Fruit fly (Drosophila melanogaster) whole organism, embryonic: ENCODE results near the gene CG34001.

Experiments
- Aef1 ChIP-seq: fragments of 200-800 bp; sonication (Bioruptor generic); IDR thresholded peaks from 3 replicates; pipeline ENCODE4 v1.3.6; 2022; ENCODE audit warnings: missing biosample characterization, missing genetic modification characterization
- Asciz ChIP-seq: fragments of 200-800 bp; sonication (Bioruptor generic); optimal IDR thresholded peaks from 2 replicates; lab custom pipeline; 2017; ENCODE audit warnings: missing biosample characterization, mild to moderate bottlenecking, missing genetic modification characterization, missing genetic modification reagents
- BtbVII ChIP-seq: fragments of 200-800 bp; sonication (Bioruptor generic); optimal IDR thresholded peaks from 3 replicates; lab custom pipeline; 2017; ENCODE audit warnings: missing biosample characterization, mild to moderate bottlenecking, missing genetic modification characterization
- CG10654 ChIP-seq: fragments of 200-800 bp; sonication (Bioruptor generic); optimal IDR thresholded peaks from 2 replicates; lab custom pipeline; 2016; ENCODE audit warnings: missing biosample characterization, missing genetic modification characterization
- CG11456 ChIP-seq: fragments of 200-800 bp; sonication (Bioruptor generic); IDR thresholded peaks from 3 replicates; pipeline ENCODE4 v1.3.6; 2022; ENCODE audit warnings: missing biosample characterization, missing genetic modification characterization
- CG12219 ChIP-seq: fragments of 200-800 bp; sonication (Bioruptor generic); optimal IDR thresholded peaks from 3 replicates; lab custom pipeline; 2018; ENCODE audit warnings: missing biosample characterization, mild to moderate bottlenecking, missing genetic modification characterization
- CG13296 ChIP-seq: fragments of 200-800 bp; sonication (Bioruptor generic); optimal IDR thresholded peaks from 3 replicates; lab custom pipeline; 2018; ENCODE audit warnings: missing biosample characterization, mild to moderate bottlenecking, missing genetic modification characterization
- CG14050 ChIP-seq: fragments of 200-800 bp; sonication (Bioruptor generic); IDR thresholded peaks from 3 replicates; pipeline ENCODE4 v1.3.6; 2022; ENCODE audit warnings: missing biosample characterization, missing genetic modification characterization
- CG14860 ChIP-seq: fragments of 200-800 bp; sonication (Bioruptor generic); IDR thresholded peaks from 3 replicates; pipeline ENCODE4 v1.3.6; 2022; ENCODE audit warnings: missing biosample characterization, missing genetic modification characterization; ENCODE audit not compliant: partially characterized antibody
- CG16813 ChIP-seq: fragments of 200-800 bp; sonication (Bioruptor generic); IDR thresholded peaks from 3 replicates; pipeline ENCODE4 v1.3.6; 2022; ENCODE audit warnings: missing biosample characterization, missing genetic modification characterization; ENCODE audit not compliant: partially characterized antibody
- CG17829 ChIP-seq: fragments of 200-800 bp; optimal IDR thresholded peaks from 2 replicates; lab custom pipeline; 2019; ENCODE audit warnings: missing biosample characterization, mild to moderate bottlenecking, missing genetic modification characterization, moderate library complexity
- CG2116 ChIP-seq: fragments of 200-800 bp; sonication (Bioruptor generic); optimal IDR thresholded peaks from 3 replicates; lab custom pipeline; 2018; ENCODE audit warnings: missing biosample characterization, mild to moderate bottlenecking, missing genetic modification characterization
- CG2678 ChIP-seq: fragments of 200-800 bp; sonication (Bioruptor generic); optimal IDR thresholded peaks from 3 replicates; lab custom pipeline; 2019; ENCODE audit warnings: missing biosample characterization, mild to moderate bottlenecking, missing genetic modification characterization, moderate library complexity
- CG2712 ChIP-seq: fragments of 200-800 bp; optimal IDR thresholded peaks from 3 replicates; lab custom pipeline; 2019; ENCODE audit warnings: missing biosample characterization, mild to moderate bottlenecking, missing genetic modification characterization, moderate library complexity
- CG2875 ChIP-seq: fragments of 200-800 bp; sonication (Bioruptor generic); optimal IDR thresholded peaks from 2 replicates; lab custom pipeline; 2017; ENCODE audit warnings: missing biosample characterization, mild to moderate bottlenecking, missing genetic modification characterization, missing genetic modification reagents
- CG31224 ChIP-seq: fragments of 200-800 bp; sonication (Bioruptor generic); IDR thresholded peaks from 2 replicates; pipeline ENCODE4 v1.3.6; 2022; ENCODE audit warnings: missing biosample characterization, missing genetic modification characterization
- CG31365 ChIP-seq: fragments of 200-800 bp; sonication (Bioruptor generic); optimal IDR thresholded peaks from 2 replicates; lab custom pipeline; 2018; ENCODE audit warnings: missing biosample characterization, mild to moderate bottlenecking, missing genetic modification characterization
- CG34376 ChIP-seq: fragments of 200-800 bp; sonication (Bioruptor generic); optimal IDR thresholded peaks from 2 replicates; lab custom pipeline; 2018; ENCODE audit warnings: missing biosample characterization, mild to moderate bottlenecking, missing genetic modification characterization
- CG4282 ChIP-seq: fragments of 200-800 bp; sonication (Bioruptor generic); optimal IDR thresholded peaks from 2 replicates; lab custom pipeline; 2016; ENCODE audit warnings: missing biosample characterization, missing genetic modification characterization
- CG4404 ChIP-seq: fragments of 200-800 bp; sonication (Bioruptor generic); IDR thresholded peaks from 2 replicates; pipeline ENCODE4 v1.3.6; 2022; ENCODE audit warnings: missing biosample characterization, missing genetic modification characterization
- CG6854 ChIP-seq: fragments of 200-800 bp; sonication (Bioruptor generic); optimal IDR thresholded peaks from 3 replicates; lab custom pipeline; 2017; ENCODE audit warnings: missing biosample characterization, mild to moderate bottlenecking, missing genetic modification characterization
- Camta ChIP-seq: fragments of 200-800 bp; sonication (Bioruptor generic); optimal IDR thresholded peaks from 2 replicates; lab custom pipeline; 2016; ENCODE audit warnings: missing biosample characterization, missing genetic modification characterization
- Dek ChIP-seq: fragments of 200-800 bp; sonication (Bioruptor generic); optimal IDR thresholded peaks from 3 replicates; lab custom pipeline; 2019; ENCODE audit warnings: missing biosample characterization, mild to moderate bottlenecking, missing genetic modification characterization, moderate library complexity
- Dfd ChIP-seq, 2 experiments: fragments of >200 bp; optimal IDR thresholded peaks; 2 replicates each; lab custom pipeline; 2017; ENCODE audit warnings: missing biosample characterization in 2 of 2, missing genetic modification characterization in 2 of 2
- GATAe ChIP-seq: fragments of 200-800 bp; sonication (Bioruptor generic); conservative IDR thresholded peaks from 2 replicates; pipeline ENCODE4 v1.3.6; 2022; ENCODE audit warnings: missing biosample characterization, missing genetic modification characterization
- Hr3 ChIP-seq: fragments of 200-800 bp; sonication (Bioruptor generic); optimal IDR thresholded peaks from 3 replicates; lab custom pipeline; 2016; ENCODE audit warnings: missing biosample characterization, missing genetic modification characterization
- Kr ChIP-seq: fragments of 200-800 bp; sonication (Bioruptor generic); optimal IDR thresholded peaks from 2 replicates; lab custom pipeline; 2017; ENCODE audit warnings: missing biosample characterization, mild to moderate bottlenecking, missing genetic modification characterization
- MTF-1 ChIP-seq: fragments of 200-800 bp; sonication (Bioruptor generic); optimal IDR thresholded peaks from 2 replicates; lab custom pipeline; 2018; ENCODE audit warnings: missing biosample characterization, mild to moderate bottlenecking, missing genetic modification characterization, borderline replicate concordance
- abd-A ChIP-seq: fragments of 200-800 bp; sonication (Bioruptor generic); optimal IDR thresholded peaks from 3 replicates; lab custom pipeline; 2019; ENCODE audit warnings: missing biosample characterization, mild to moderate bottlenecking, missing genetic modification characterization, moderate library complexity
- al ChIP-seq: fragments of 200-800 bp; sonication (Bioruptor generic); IDR thresholded peaks from 2 replicates; pipeline ENCODE4 v1.3.6; 2022; ENCODE audit warnings: missing biosample characterization, missing genetic modification characterization
- ap ChIP-seq: fragments of 200-800 bp; sonication (Bioruptor generic); IDR thresholded peaks from 2 replicates; pipeline ENCODE4 v1.3.6; 2022; ENCODE audit warnings: missing biosample characterization, missing genetic modification characterization
- ato ChIP-seq: fragments of 200-800 bp; sonication (Bioruptor generic); IDR thresholded peaks from 2 replicates; pipeline ENCODE4 v1.3.6; 2022; ENCODE audit warnings: missing biosample characterization, missing genetic modification characterization; ENCODE audit not compliant: partially characterized antibody
- btn ChIP-seq: fragments of 200-800 bp; sonication (Bioruptor generic); optimal IDR thresholded peaks from 2 replicates; lab custom pipeline; 2016; ENCODE audit warnings: missing biosample characterization, missing genetic modification characterization
- caup ChIP-seq: fragments of 200-800 bp; sonication (Bioruptor generic); optimal IDR thresholded peaks from 3 replicates; lab custom pipeline; 2017; ENCODE audit warnings: missing biosample characterization, mild to moderate bottlenecking, missing genetic modification characterization, moderate library complexity; ENCODE audit not compliant: severe bottlenecking
- crc ChIP-seq: fragments of 200-800 bp; sonication (Bioruptor generic); optimal IDR thresholded peaks from 2 replicates; lab custom pipeline; 2016; ENCODE audit warnings: missing biosample characterization, missing genetic modification characterization
- danr ChIP-seq: fragments of 200-800 bp; sonication (Bioruptor generic); IDR thresholded peaks from 2 replicates; pipeline ENCODE4 v1.3.6; 2022; ENCODE audit warnings: missing biosample characterization, missing genetic modification characterization
- esg ChIP-seq: fragments of 200-800 bp; sonication (Bioruptor generic); conservative IDR thresholded peaks from 2 replicates; pipeline ENCODE4 v1.3.6; 2022; ENCODE audit warnings: missing biosample characterization, missing genetic modification characterization
- gce ChIP-seq: fragments of 200-800 bp; sonication (Bioruptor generic); IDR thresholded peaks from 3 replicates; pipeline ENCODE4 v1.3.6; 2022; ENCODE audit warnings: missing biosample characterization, missing genetic modification characterization
- gcm2 ChIP-seq: fragments of 200-800 bp; sonication (Bioruptor generic); optimal IDR thresholded peaks from 2 replicates; lab custom pipeline; 2016; ENCODE audit warnings: missing biosample characterization, missing genetic modification characterization
- h ChIP-seq: fragments of >200 bp; optimal IDR thresholded peaks from 2 replicates; lab custom pipeline; 2017
- hb ChIP-seq: fragments of 200-800 bp; sonication (Bioruptor generic); IDR thresholded peaks from 3 replicates; pipeline ENCODE4 v1.3.6; 2022; ENCODE audit warnings: missing biosample characterization, missing genetic modification characterization; ENCODE audit not compliant: partially characterized antibody
- hbn ChIP-seq: fragments of 200-800 bp; sonication (Bioruptor generic); IDR thresholded peaks from 2 replicates; pipeline ENCODE4 v1.3.6; 2022; ENCODE audit warnings: missing biosample characterization, missing genetic modification characterization; ENCODE audit not compliant: partially characterized antibody
- kay ChIP-seq: fragments of 200-800 bp; sonication (Bioruptor generic); optimal IDR thresholded peaks from 2 replicates; lab custom pipeline; 2016; ENCODE audit warnings: missing biosample characterization, missing genetic modification characterization
- maf-S ChIP-seq: fragments of 200-800 bp; sonication (Bioruptor generic); optimal IDR thresholded peaks from 2 replicates; lab custom pipeline; 2016; ENCODE audit warnings: missing biosample characterization, missing genetic modification characterization
- nau ChIP-seq: fragments of 200-800 bp; sonication (Bioruptor generic); optimal IDR thresholded peaks from 3 replicates; lab custom pipeline; 2017; ENCODE audit warnings: missing biosample characterization, mild to moderate bottlenecking, missing genetic modification characterization, missing genetic modification reagents
- nom ChIP-seq: fragments of 200-800 bp; sonication (Bioruptor generic); optimal IDR thresholded peaks from 2 replicates; lab custom pipeline; 2017; ENCODE audit warnings: missing biosample characterization, missing genetic modification characterization, mild to moderate bottlenecking, moderate library complexity, missing genetic modification reagents
- sima ChIP-seq: fragments of 200-800 bp; sonication (Bioruptor generic); optimal IDR thresholded peaks from 2 replicates; lab custom pipeline; 2016; ENCODE audit warnings: missing biosample characterization, missing genetic modification characterization
- sisA ChIP-seq: fragments of 200-800 bp; sonication (Bioruptor generic); IDR thresholded peaks from 2 replicates; pipeline ENCODE4 v1.3.6; 2022; ENCODE audit warnings: missing biosample characterization, missing genetic modification characterization
- sna ChIP-seq: fragments of 200-800 bp; sonication (Bioruptor generic); IDR thresholded peaks from 2 replicates; pipeline ENCODE4 v1.3.6; 2022; ENCODE audit warnings: missing biosample characterization, missing genetic modification characterization; ENCODE audit not compliant: partially characterized antibody
- vnd ChIP-seq: fragments of 200-800 bp; sonication (Bioruptor generic); IDR thresholded peaks from 3 replicates; pipeline ENCODE4 v1.3.6; 2022; ENCODE audit warnings: missing biosample characterization, missing genetic modification characterization; ENCODE audit not compliant: partially characterized antibody
- wdn ChIP-seq: fragments of 200-800 bp; sonication (Bioruptor generic); IDR thresholded peaks from 2 replicates; pipeline ENCODE4 v1.3.6; 2022; ENCODE audit warnings: missing biosample characterization, missing genetic modification characterization

Gene CG34001

DNA sequence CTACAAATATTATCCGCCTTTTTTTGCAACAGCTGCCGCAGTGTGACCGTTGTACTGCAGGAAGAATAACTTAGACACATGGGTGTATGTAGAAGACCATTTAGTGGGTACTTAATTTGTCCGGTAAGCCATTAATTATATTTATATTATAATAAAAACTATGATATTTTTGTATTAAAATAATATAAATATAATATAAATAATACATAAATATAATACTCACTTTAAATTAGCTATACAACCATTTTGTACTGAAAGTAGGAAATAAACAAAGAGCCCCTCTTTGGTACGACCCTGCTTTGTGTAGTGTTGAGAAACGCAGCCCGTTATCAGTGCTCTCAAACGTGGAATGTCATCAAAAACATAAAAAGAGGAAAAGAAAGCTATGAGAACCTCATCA, 6.9 kb downstream of the CG34001 start, which contains the start of gene Cnep1r2 (continued):
- TF ChIP-seq CG12219 (peak; percentile 82), Hr3 (GFP tag; lab: Kevin White, UChicago) (peak; percentile 98), Dek (tag; lab: Kevin White, UChicago) (peak; percentile 96), abd-A (tag; lab: Kevin White, UChicago) (no peak), MTF-1 (GFP tag; lab: Kevin White, UChicago) (peak; percentile 83), gce (GFP tag; lab: Robert Waterston, UW) (peak; percentile 90), CG6854 (peak; percentile 82), gcm2 (no peak), CG4282 (GFP tag; lab: Kevin White, UChicago) (no peak), CG13296 (GFP tag; lab: Kevin White, UChicago) (peak; percentile 93), crc (GFP tag; lab: Kevin White, UChicago) (no peak), ato (GFP tag; lab: Robert Waterston, UW) (no peak), CG2875 (GFP tag; lab: Kevin White, UChicago) (peak; percentile 88), GATAe (peak; percentile 86), nom (GFP tag; lab: Kevin White, UChicago) (peak; percentile 90), CG2712 (tag; lab: Kevin White, UChicago) (peak; percentile 98), danr (GFP tag; lab: Robert Waterston, UW) (peak; percentile 84), h (lab: Kevin White, UChicago) (no peak), btn (GFP tag; lab: Kevin White, UChicago) (no peak), maf-S (GFP tag; lab: Kevin White, UChicago) (peak; percentile 49), CG10654 (peak; percentile 92), sisA (peak; percentile 94), CG14050 (GFP tag; lab: Robert Waterston, UW) (peak; percentile 91), BtbVII (peak; percentile 86), kay (peak; percentile 69), CG11456 (GFP tag; lab: Robert Waterston, UW) (peak; percentile 93), CG4404 (GFP tag; lab: Robert Waterston, UW) (peak; percentile 98), CG14860 (no peak), CG31365 (tag; lab: Kevin White, UChicago) (no peak), Dfd (GFP tag; optimal IDR thresholded peaks at IDR 0.05; lab: Kevin White, UChicago) (no peak), CG16813 (GFP tag; lab: Robert Waterston, UW) (no peak), Kr (GFP tag; lab: Kevin White, UChicago) (peak; percentile 36), CG34376 (GFP tag; lab: Kevin White, UChicago) (peak; percentile 82), CG31224 (GFP tag; lab: Robert Waterston, UW) (peak; percentile 93), CG2116 (GFP tag; lab: Kevin White, UChicago) (peak; percentile 80), vnd (GFP tag; lab: Robert Waterston, UW) (no peak), CG2678 (tag; lab: Kevin White, UChicago) (peak; percentile 98), Asciz (peak; percentile 90), caup (peak; percentile 96), Aef1 (GFP tag; lab: Robert Waterston, UW) (peak; percentile 93), sima (no peak), hbn (GFP tag; lab: Robert Waterston, UW) (no peak), nau (GFP tag; lab: Kevin White, UChicago) (no peak), al (peak; percentile 96), esg (GFP tag; lab: Robert Waterston, UW) (peak; percentile 96), ap (GFP tag; lab: Robert Waterston, UW) (peak; percentile 87), CG17829 (tag; lab: Kevin White, UChicago) (peak; percentile 98), sna (GFP tag; lab: Robert Waterston, UW) (no peak), wdn (GFP tag; lab: Robert Waterston, UW) (peak; percentile 89), Camta (GFP tag; lab: Kevin White, UChicago) (peak; percentile 34), hb (no peak)
